Worm (Caenorhabditis elegans) whole organism, late embryonic: ENCODE data around the gene spat-3.

Experiments used
- C08G9.2 ChIP-seq: sonication (generic microtip); optimal IDR thresholded peaks from 2 replicates; lab custom pipeline; 2016; ENCODE audit warnings: mild to moderate bottlenecking, missing genetic modification characterization, moderate library complexity, missing compliant biosample characterization
- C38D4.7 ChIP-seq: fragments of 200-800 bp; sonication (Bioruptor generic); optimal IDR thresholded peaks from 2 replicates; lab custom pipeline; 2018; ENCODE audit warnings: mild to moderate bottlenecking, missing genetic modification characterization, moderate library complexity, missing compliant biosample characterization
- T23F11.4 ChIP-seq: fragments of 200-800 bp; sonication (Bioruptor generic); optimal IDR thresholded peaks from 2 replicates; lab custom pipeline; 2018; ENCODE audit warnings: mild to moderate bottlenecking, missing genetic modification characterization, missing compliant biosample characterization
- Y22D7AL.16 ChIP-seq: sonication (generic microtip); optimal IDR thresholded peaks from 2 replicates; lab custom pipeline; 2016; ENCODE audit warnings: missing genetic modification characterization, missing compliant biosample characterization
- ama-1 ChIP-seq: fragments of 150-350 bp; optimal IDR thresholded peaks from 2 replicates; lab custom pipeline; 2014
- ceh-14 ChIP-seq: sonication (generic microtip); optimal IDR thresholded peaks from 2 replicates; lab custom pipeline; 2016; ENCODE audit warnings: missing genotype, missing genetic modification characterization, missing compliant biosample characterization
- ceh-18 ChIP-seq: sonication (generic microtip); optimal IDR thresholded peaks from 2 replicates; lab custom pipeline; 2016; ENCODE audit warnings: missing genetic modification characterization, missing compliant biosample characterization
- ceh-19 ChIP-seq: fragments of 200-800 bp; sonication (Bioruptor generic); optimal IDR thresholded peaks from 2 replicates; lab custom pipeline; 2018; ENCODE audit warnings: mild to moderate bottlenecking, missing genetic modification characterization, missing compliant biosample characterization
- ceh-2 ChIP-seq: sonication (generic microtip); optimal IDR thresholded peaks from 2 replicates; lab custom pipeline; 2016; ENCODE audit warnings: missing genotype, missing genetic modification characterization, missing compliant biosample characterization
- ceh-22 ChIP-seq: sonication (generic microtip); optimal IDR thresholded peaks from 2 replicates; lab custom pipeline; 2017; ENCODE audit warnings: missing biosample characterization, missing genetic modification characterization
- ceh-31 ChIP-seq: sonication (generic microtip); optimal IDR thresholded peaks from 2 replicates; lab custom pipeline; 2016; ENCODE audit warnings: missing genetic modification characterization, missing compliant biosample characterization
- ceh-34 ChIP-seq: sonication (generic microtip); optimal IDR thresholded peaks from 2 replicates; lab custom pipeline; 2016; ENCODE audit warnings: mild to moderate bottlenecking, missing genetic modification characterization, missing compliant biosample characterization
- ceh-45 ChIP-seq: fragments of 200-800 bp; sonication (Bioruptor generic); IDR thresholded peaks from 2 replicates; pipeline ENCODE4 v1.3.6; 2022; ENCODE audit warnings: missing genetic modification reagents, missing genetic modification characterization, missing compliant biosample characterization
- ceh-48 ChIP-seq: sonication (generic microtip); optimal IDR thresholded peaks from 2 replicates; lab custom pipeline; 2016; ENCODE audit warnings: missing genetic modification characterization, inconsistent platforms, missing compliant biosample characterization
- ceh-9 ChIP-seq: sonication (generic microtip); optimal IDR thresholded peaks from 2 replicates; lab custom pipeline; 2016; ENCODE audit warnings: mild to moderate bottlenecking, missing genetic modification characterization, inconsistent platforms, missing compliant biosample characterization
- che-1 ChIP-seq: sonication (generic microtip); optimal IDR thresholded peaks from 2 replicates; lab custom pipeline; 2016; ENCODE audit warnings: mild to moderate bottlenecking, missing genetic modification characterization, missing compliant biosample characterization
- elt-2 ChIP-seq: sonication (generic microtip); optimal IDR thresholded peaks from 2 replicates; lab custom pipeline; 2016; ENCODE audit warnings: missing genetic modification reagents, missing genetic modification characterization, missing compliant biosample characterization
- elt-4 ChIP-seq: sonication (generic microtip); optimal IDR thresholded peaks from 2 replicates; lab custom pipeline; 2016; ENCODE audit warnings: missing genetic modification characterization, missing compliant biosample characterization
- eyg-1 ChIP-seq: sonication (generic microtip); optimal IDR thresholded peaks from 2 replicates; lab custom pipeline; 2016; ENCODE audit warnings: missing genotype, missing genetic modification characterization, missing compliant biosample characterization
- fax-1 ChIP-seq: sonication (generic microtip); optimal IDR thresholded peaks from 2 replicates; lab custom pipeline; 2016; ENCODE audit warnings: missing genotype, missing genetic modification characterization, missing compliant biosample characterization
- fkh-6 ChIP-seq: sonication (generic microtip); optimal IDR thresholded peaks from 2 replicates; lab custom pipeline; 2016; ENCODE audit warnings: missing genetic modification characterization, missing compliant biosample characterization
- gmeb-2 ChIP-seq: sonication (generic microtip); optimal IDR thresholded peaks from 2 replicates; lab custom pipeline; 2016; ENCODE audit warnings: missing genetic modification characterization, inconsistent platforms, missing compliant biosample characterization
- hlh-30 ChIP-seq: sonication (generic microtip); optimal IDR thresholded peaks from 2 replicates; lab custom pipeline; 2017; ENCODE audit warnings: antibody characterized with exemption, missing genetic modification characterization, missing compliant biosample characterization; ENCODE audit not compliant: insufficient read depth
- hlh-6 ChIP-seq: sonication (generic microtip); optimal IDR thresholded peaks from 2 replicates; lab custom pipeline; 2016; ENCODE audit warnings: missing genotype, missing genetic modification characterization, missing compliant biosample characterization
- madf-2 ChIP-seq: sonication (generic microtip); optimal IDR thresholded peaks from 2 replicates; lab custom pipeline; 2017; ENCODE audit warnings: missing genetic modification characterization, missing compliant biosample characterization
- nfya-1 ChIP-seq: sonication (generic microtip); optimal IDR thresholded peaks from 2 replicates; lab custom pipeline; 2017; ENCODE audit warnings: missing genetic modification characterization, mild to moderate bottlenecking, missing compliant biosample characterization, antibody characterized with exemption, moderate library complexity
- nhr-232 ChIP-seq: sonication (generic microtip); optimal IDR thresholded peaks from 2 replicates; lab custom pipeline; 2016; ENCODE audit warnings: missing genetic modification characterization, missing compliant biosample characterization
- npax-4 ChIP-seq: sonication (generic microtip); optimal IDR thresholded peaks from 2 replicates; lab custom pipeline; 2016; ENCODE audit warnings: missing genetic modification characterization, missing compliant biosample characterization
- odd-2 ChIP-seq: sonication (generic microtip); optimal IDR thresholded peaks from 2 replicates; lab custom pipeline; 2017; ENCODE audit warnings: antibody characterized with exemption, mild to moderate bottlenecking, missing genetic modification characterization, missing compliant biosample characterization
- pat-9 ChIP-seq: fragments of 200-800 bp; sonication (Bioruptor generic); optimal IDR thresholded peaks from 2 replicates; lab custom pipeline; 2018; ENCODE audit warnings: mild to moderate bottlenecking, missing genetic modification characterization, moderate library complexity, missing compliant biosample characterization
- pha-2 ChIP-seq: sonication (generic microtip); optimal IDR thresholded peaks from 2 replicates; lab custom pipeline; 2017; ENCODE audit warnings: mild to moderate bottlenecking, missing genetic modification characterization, missing compliant biosample characterization
- pha-4 ChIP-seq: fragments of 150-350 bp; optimal IDR thresholded peaks from 2 replicates; lab custom pipeline; 2018; ENCODE audit warnings: missing biosample characterization, missing genetic modification reagents, missing genetic modification characterization
- pqm-1 ChIP-seq: sonication (generic microtip); optimal IDR thresholded peaks from 2 replicates; lab custom pipeline; 2016; ENCODE audit warnings: missing genetic modification characterization, missing compliant biosample characterization
- ref-2 ChIP-seq: sonication (generic microtip); optimal IDR thresholded peaks from 2 replicates; lab custom pipeline; 2016; ENCODE audit warnings: missing genetic modification characterization, missing compliant biosample characterization
- rnt-1 ChIP-seq: sonication (generic microtip); optimal IDR thresholded peaks from 2 replicates; lab custom pipeline; 2016; ENCODE audit warnings: missing genetic modification characterization, missing compliant biosample characterization
- sdc-2 ChIP-seq: sonication (generic microtip); optimal IDR thresholded peaks from 2 replicates; lab custom pipeline; 2016; ENCODE audit warnings: missing genotype, missing genetic modification characterization, missing compliant biosample characterization
- sox-2 ChIP-seq: fragments of 200-800 bp; sonication (Bioruptor generic); IDR thresholded peaks from 2 replicates; pipeline ENCODE4 v1.3.6; 2022; ENCODE audit warnings: missing genetic modification reagents, missing genetic modification characterization, missing compliant biosample characterization
- sox-4 ChIP-seq: sonication (generic microtip); optimal IDR thresholded peaks from 2 replicates; lab custom pipeline; 2017; ENCODE audit warnings: mild to moderate bottlenecking, missing genetic modification characterization, inconsistent platforms, missing compliant biosample characterization
- tbx-2 ChIP-seq: sonication (generic microtip); optimal IDR thresholded peaks from 2 replicates; lab custom pipeline; 2016; ENCODE audit warnings: missing genetic modification characterization, missing compliant biosample characterization
- ttx-3 ChIP-seq: sonication (generic microtip); optimal IDR thresholded peaks from 2 replicates; lab custom pipeline; 2016; ENCODE audit warnings: missing genetic modification reagents, missing genetic modification characterization, missing compliant biosample characterization
- unc-3 ChIP-seq, 2 experiments: fragments of 200-800 bp in 1 of 2; sonication (Bioruptor generic) in 1 of 2; sonication (generic microtip) in 1 of 2; conservative IDR thresholded peaks in 1 of 2; optimal IDR thresholded peaks in 1 of 2; 2 replicates each; pipeline versions ENCODE4 v1.3.6 to Lab custom; 2016 to 2022; ENCODE audit warnings: missing compliant biosample characterization in 2 of 2, missing genetic modification characterization in 2 of 2, missing genetic modification reagents in 1 of 2
- unc-42 ChIP-seq: sonication (generic microtip); optimal IDR thresholded peaks from 2 replicates; lab custom pipeline; 2016; ENCODE audit warnings: missing genotype, missing genetic modification characterization, missing compliant biosample characterization
- unc-55 ChIP-seq: sonication (generic microtip); optimal IDR thresholded peaks from 2 replicates; lab custom pipeline; 2017; ENCODE audit warnings: missing biosample characterization, missing genetic modification reagents, missing genetic modification characterization
- zip-5 ChIP-seq: sonication (generic microtip); optimal IDR thresholded peaks from 2 replicates; lab custom pipeline; 2016; ENCODE audit warnings: missing genetic modification characterization, missing compliant biosample characterization
- ztf-16 ChIP-seq: sonication (generic microtip); optimal IDR thresholded peaks from 2 replicates; lab custom pipeline; 2017; ENCODE audit warnings: missing genetic modification characterization, missing compliant biosample characterization

Gene spat-3

DNA sequence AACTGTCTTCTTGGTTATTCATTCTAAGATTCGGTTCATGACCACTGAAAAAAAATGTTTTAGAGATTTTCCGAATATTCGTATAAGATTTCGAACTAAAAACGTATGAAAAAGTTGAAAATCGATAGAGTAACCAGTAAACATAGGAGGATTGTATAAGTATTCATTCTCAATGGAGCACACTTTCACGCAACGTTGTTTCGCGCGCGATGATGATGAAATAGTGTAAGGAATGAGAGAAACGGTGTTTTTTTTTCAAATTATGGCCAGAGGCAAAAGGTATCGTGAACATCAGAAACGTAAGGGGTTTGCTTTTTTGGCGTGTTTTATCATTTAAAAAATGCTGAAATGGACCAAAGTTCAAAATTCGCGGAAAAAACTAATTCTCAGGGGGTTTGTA, 13.9 kb upstream of the spat-3 start, which contains the start of gene pqn-65:
TSS of gene pqn-65 (minus strand) at position 54 of the 400 bp plus-strand sequence.
- TF ChIP-seq pat-9 (tag; lab: Kevin White, UChicago), result no peak
- TF ChIP-seq zip-5 (tag; lab: Kevin White, UChicago), result no peak
- TF ChIP-seq odd-2 (tag; lab: Kevin White, UChicago), result no peak
- TF ChIP-seq unc-55, result no peak
- no peak for TF ChIP-seq pqm-1 (tag; lab: Kevin White, UChicago)
- TF ChIP-seq sox-2 (GFP tag; lab: Robert Waterston, UW), result no peak
- no peak for TF ChIP-seq ceh-19 (GFP tag; lab: Kevin White, UChicago)
- no peak for TF ChIP-seq che-1
- no peak for TF ChIP-seq unc-42
- no peak for TF ChIP-seq Y22D7AL.16
- no peak for TF ChIP-seq fax-1 (tag; lab: Kevin White, UChicago)
- TF ChIP-seq pha-4 (tag; lab: Kevin White, UChicago), result no peak
- TF ChIP-seq ceh-48 (tag; lab: Kevin White, UChicago), result no peak
- no peak for TF ChIP-seq ama-1 (lab: Kevin White, UChicago)

DNA sequence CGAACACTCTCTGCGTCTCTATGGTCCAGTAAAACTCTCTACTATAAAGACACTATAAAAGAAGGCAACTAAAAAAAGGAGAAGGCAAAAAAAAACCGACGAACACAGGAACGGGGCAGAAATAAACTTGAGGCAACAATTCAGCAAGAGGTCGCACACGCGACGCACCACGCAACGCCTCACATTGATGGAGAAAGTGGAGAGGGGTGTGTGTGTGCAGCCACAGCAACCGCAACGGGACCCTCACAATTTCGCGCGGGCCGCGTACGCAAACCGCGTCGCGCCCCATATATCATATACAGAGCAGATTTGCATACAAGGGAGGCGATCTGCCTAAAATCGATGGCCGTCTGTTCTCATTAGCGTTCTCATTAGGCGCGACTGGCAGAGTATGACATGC, 11.1 kb upstream of the spat-3 start:
- TF ChIP-seq madf-2 (tag; lab: Kevin White, UChicago) (no peak), fax-1 (tag; lab: Kevin White, UChicago) (peak; percentile 18), ceh-18 (tag; lab: Kevin White, UChicago) (peak; percentile 22), C08G9.2 (tag; lab: Kevin White, UChicago) (peak; percentile 38), T23F11.4 (GFP tag; lab: Kevin White, UChicago) (peak; percentile 41), unc-55 (peak; percentile 54), pha-2 (tag; lab: Kevin White, UChicago) (no peak), elt-4 (no peak), tbx-2 (peak; percentile 89), ceh-9 (no peak), fkh-6 (peak; percentile 7), eyg-1 (tag; lab: Kevin White, UChicago) (peak; percentile 38), ceh-14 (tag; lab: Kevin White, UChicago) (peak; percentile 38), ceh-45 (no peak), ceh-19 (GFP tag; lab: Kevin White, UChicago) (peak; percentile 47), elt-2 (tag; lab: Kevin White, UChicago) (no peak), hlh-30 (tag; lab: Kevin White, UChicago) (peak; percentile 3), npax-4 (no peak), unc-3 (GFP tag; conservative IDR thresholded peaks at IDR 0.05; lab: Robert Waterston, UW) (no peak), unc-3 (tag; optimal IDR thresholded peaks at IDR 0.05; lab: Kevin White, UChicago) (peak; percentile 9), ceh-48 (tag; lab: Kevin White, UChicago) (peak; percentile 63), hlh-6 (tag; lab: Kevin White, UChicago) (peak; percentile 70), nfya-1 (no peak), ceh-2 (tag; lab: Kevin White, UChicago) (no peak), rnt-1 (peak; percentile 60), C38D4.7 (GFP tag; lab: Kevin White, UChicago) (no peak), nhr-232 (peak; percentile 2), ztf-16 (tag; lab: Kevin White, UChicago) (no peak), ref-2 (tag; lab: Kevin White, UChicago) (peak; percentile 49), ceh-22 (tag; lab: Kevin White, UChicago) (no peak), unc-42 (peak; percentile 53), ceh-34 (tag; lab: Kevin White, UChicago) (peak; percentile 81), che-1 (peak; percentile 32), sdc-2 (tag; lab: Kevin White, UChicago) (peak; percentile 61), ttx-3 (peak; percentile 55), sox-4 (tag; lab: Kevin White, UChicago) (peak; percentile 2), gmeb-2 (tag; lab: Kevin White, UChicago) (no peak), ceh-31 (peak; percentile 83)
